Worm (Caenorhabditis elegans): ENCODE data around the gene C08F11.12.
A peak's percentile ranks its signal among the peaks of the same experiment; 100 is the strongest.

C08F11.12 gene

ce11 chrIV:13696900-13697299 is 45.6 kb upstream of the C08F11.12 start:
- no peak for TF ChIP-seq ref-2 (tag; optimal IDR thresholded peaks at IDR 0.05)
- no peak for TF ChIP-seq ceh-24 (tag; optimal IDR thresholded peaks at IDR 0.05)
- TF ChIP-seq che-1 (tag; optimal IDR thresholded peaks at IDR 0.05) = no peak

ce11 chrIV:13695720-13696364 is 44.5 kb upstream of the C08F11.12 start:
- no peak for TF ChIP-seq dmd-4 (tag; optimal IDR thresholded peaks at IDR 0.05; ENCODE audit: borderline replicate concordance)
- TF ChIP-seq ceh-34 (tag; optimal IDR thresholded peaks at IDR 0.05) = no peak
- no peak for TF ChIP-seq sox-4 (tag; optimal IDR thresholded peaks at IDR 0.05)
- no peak for TF ChIP-seq pax-1 (tag; optimal IDR thresholded peaks at IDR 0.05)
- no peak for TF ChIP-seq gmeb-2 (tag; optimal IDR thresholded peaks at IDR 0.05)
- no peak for TF ChIP-seq pros-1 (tag; optimal IDR thresholded peaks at IDR 0.05)
- TF ChIP-seq lim-6 (tag; optimal IDR thresholded peaks at IDR 0.05) = no peak
- no peak for TF ChIP-seq ceh-14 (tag; optimal IDR thresholded peaks at IDR 0.05)
- peak; percentile 79 for TF ChIP-seq rnt-1 (tag; optimal IDR thresholded peaks at IDR 0.05)
- TF ChIP-seq odd-2 (tag; optimal IDR thresholded peaks at IDR 0.05) = no peak
- TF ChIP-seq elt-4 (tag; optimal IDR thresholded peaks at IDR 0.05) = no peak
- TF ChIP-seq ceh-18 (tag; optimal IDR thresholded peaks at IDR 0.05) = peak; percentile 61
- no peak for TF ChIP-seq ceh-48 (tag; optimal IDR thresholded peaks at IDR 0.05)
- no peak for TF ChIP-seq eyg-1 (tag; optimal IDR thresholded peaks at IDR 0.05)
- no peak for TF ChIP-seq C38D4.7 (GFP tag; optimal IDR thresholded peaks at IDR 0.05)
- no peak for TF ChIP-seq nhr-11 (tag; optimal IDR thresholded peaks at IDR 0.05)
- no peak for TF ChIP-seq F13H6.1 (tag; optimal IDR thresholded peaks at IDR 0.05)
- TF ChIP-seq unc-86 (tag; optimal IDR thresholded peaks at IDR 0.05) = no peak
- no peak for TF ChIP-seq ceh-2 (tag; optimal IDR thresholded peaks at IDR 0.05)
- TF ChIP-seq K02D7.2 (tag; optimal IDR thresholded peaks at IDR 0.05) = no peak
- no peak for TF ChIP-seq unc-3 (GFP tag; conservative IDR thresholded peaks at IDR 0.05)
- TF ChIP-seq unc-3 (tag; optimal IDR thresholded peaks at IDR 0.05) = peak; percentile 2
- TF ChIP-seq pat-9 (tag; optimal IDR thresholded peaks at IDR 0.05) = peak; percentile 26
- no peak for TF ChIP-seq elt-2 (tag; optimal IDR thresholded peaks at IDR 0.05)
- no peak for TF ChIP-seq sox-2 (GFP tag; IDR thresholded peaks at IDR 0.05)
- TF ChIP-seq ceh-31 (tag; optimal IDR thresholded peaks at IDR 0.05) = no peak
- TF ChIP-seq ref-2 (tag; optimal IDR thresholded peaks at IDR 0.05) = no peak
- no peak for TF ChIP-seq fkh-10 (GFP tag; optimal IDR thresholded peaks at IDR 0.05)
- no peak for TF ChIP-seq K09A11.1 (tag; optimal IDR thresholded peaks at IDR 0.05; ENCODE audit: insufficient read depth)
- TF ChIP-seq T23F11.4 (GFP tag; optimal IDR thresholded peaks at IDR 0.05) = no peak
- no peak for TF ChIP-seq fax-1 (tag; optimal IDR thresholded peaks at IDR 0.05)
- TF ChIP-seq unc-55 (GFP tag; optimal IDR thresholded peaks at IDR 0.05) = peak; percentile 100
- TF ChIP-seq ceh-24 (tag; optimal IDR thresholded peaks at IDR 0.05) = no peak
- TF ChIP-seq pag-3 (tag; optimal IDR thresholded peaks at IDR 0.05; ENCODE audit: borderline replicate concordance) = no peak
- no peak for TF ChIP-seq che-1 (tag; optimal IDR thresholded peaks at IDR 0.05)
- TF ChIP-seq ceh-6 (GFP tag; optimal IDR thresholded peaks at IDR 0.05) = no peak
- TF ChIP-seq tbx-2 (tag; optimal IDR thresholded peaks at IDR 0.05) = peak; percentile 28

ce11 chrIV:13695302-13695701 is 44.0 kb upstream of the C08F11.12 start:
- TF ChIP-seq nhr-232 (tag; optimal IDR thresholded peaks at IDR 0.05) (no peak), ztf-16 (tag; optimal IDR thresholded peaks at IDR 0.05) (no peak), ceh-22 (tag; optimal IDR thresholded peaks at IDR 0.05) (no peak), ceh-6 (GFP tag; optimal IDR thresholded peaks at IDR 0.05) (no peak), ahr-1 (tag; optimal IDR thresholded peaks at IDR 0.05) (no peak), pqm-1 (tag; optimal IDR thresholded peaks at IDR 0.05) (no peak), ceh-34 (tag; optimal IDR thresholded peaks at IDR 0.05) (no peak), fkh-6 (tag; optimal IDR thresholded peaks at IDR 0.05) (no peak), T23F11.4 (GFP tag; optimal IDR thresholded peaks at IDR 0.05) (no peak), ama-1 (optimal IDR thresholded peaks at IDR 0.05) (no peak), fax-1 (tag; optimal IDR thresholded peaks at IDR 0.05) (no peak), pat-9 (tag; optimal IDR thresholded peaks at IDR 0.05) (no peak), ceh-24 (tag; optimal IDR thresholded peaks at IDR 0.05) (no peak), ceh-19 (GFP tag; optimal IDR thresholded peaks at IDR 0.05) (no peak)
